Worm (Caenorhabditis elegans): ENCODE data around the gene cec-2.

DNA sequence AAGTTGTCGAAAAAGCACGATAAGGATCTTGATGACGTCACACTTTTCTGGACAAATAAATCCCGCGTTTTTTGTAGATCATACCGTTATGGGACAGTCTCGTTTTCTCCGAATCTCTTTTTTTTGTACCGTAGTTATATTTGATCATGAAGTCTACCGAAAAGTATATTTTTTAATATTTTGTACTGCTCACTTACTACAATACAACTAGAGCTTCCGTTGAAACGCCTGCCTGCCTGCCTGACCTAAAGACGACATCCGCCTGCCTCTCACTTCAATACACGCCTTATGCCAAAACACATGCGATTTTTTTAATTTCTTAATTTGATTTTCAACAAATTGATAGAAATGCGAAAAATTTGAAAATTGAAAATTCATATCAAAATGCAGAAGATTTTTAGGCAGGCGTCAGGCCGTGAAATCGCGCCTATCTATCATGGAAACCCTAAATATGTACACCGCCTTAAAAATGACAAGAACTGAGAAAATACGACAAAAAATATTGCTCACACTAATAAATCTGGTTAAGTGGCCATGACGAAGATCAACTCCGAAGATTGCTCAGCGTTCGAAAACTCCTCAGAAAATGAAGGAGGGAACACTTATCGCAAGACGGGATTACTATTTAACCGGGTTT, 55.2 kb downstream of the cec-2 start, which contains the start of gene W09G12.8:
- TF ChIP-seq elt-3 (tag; optimal IDR thresholded peaks at IDR 0.05) (no peak), snpc-4 (tag; optimal IDR thresholded peaks at IDR 0.05) (no peak), sptf-1 (tag; optimal IDR thresholded peaks at IDR 0.05) (no peak)
